Fruit fly (Drosophila melanogaster) ovary, adult (tissue): Measurements from ENCODE around the gene Kcmf1.

Source experiments
- CG17801 ChIP-seq: fragments of 200-800 bp; optimal IDR thresholded peaks from 2 replicates; lab custom pipeline; 2019; ENCODE audit warnings: missing biosample characterization, mild to moderate bottlenecking, missing genetic modification characterization, moderate library complexity; ENCODE audit not compliant: partially characterized antibody

Kcmf1 gene

dm6 chr3R:9002542-9002941, 12.2 kb downstream of the Kcmf1 start:
- TF ChIP-seq CG17801: no peak

- TF ChIP-seq CG17801: no peak
These were observed 12.9 kb downstream of the Kcmf1 start for dm6 chr3R:9001720-9002240.

dm6 chr3R:8998243-8998642, 16.5 kb downstream of the Kcmf1 start:
- no peak for TF ChIP-seq CG17801

dm6 chr3R:8997397-8997796, 17.3 kb downstream of the Kcmf1 start, which contains the start of gene CG11977:
Gene CG11977, plus strand, starts transcription at chr3R:8997697.
- TF ChIP-seq CG17801: no peak

dm6 chr3R:8992928-8993579, 21.7 kb downstream of the Kcmf1 start, which contains the start of gene CG11975:
Gene CG11975, plus strand, starts transcription at chr3R:8993253.
- peak; percentile 75 for TF ChIP-seq CG17801

dm6 chr3R:8984602-8985074, 30.1 kb downstream of the Kcmf1 start, which contains the start of gene CG11970:
Gene CG11970, plus strand, starts transcription at chr3R:8984718.
- TF ChIP-seq CG17801: peak; percentile 47

dm6 chr3R:8984141-8984540, 30.6 kb downstream of the Kcmf1 start, which contains the start of gene RagA-B:
Gene RagA-B, minus strand, starts transcription at chr3R:8984315.
- no peak for TF ChIP-seq CG17801

- TF ChIP-seq CG17801: no peak
These were observed 33.3 kb downstream of the Kcmf1 start for dm6 chr3R:8981209-8981996.

- peak; percentile 72 for TF ChIP-seq CG17801
These were observed 33.9 kb downstream of the Kcmf1 start, which contains the start of gene CAHbeta for dm6 chr3R:8980776-8981165. Gene CAHbeta, plus strand, starts transcription at chr3R:8980860.

- TF ChIP-seq CG17801: no peak
These were observed 34.6 kb downstream of the Kcmf1 start for dm6 chr3R:8979850-8980775.

- TF ChIP-seq CG17801: no peak
These were observed 35.9 kb downstream of the Kcmf1 start for dm6 chr3R:8978768-8979167.

- TF ChIP-seq CG17801: no peak
These were observed 38.6 kb downstream of the Kcmf1 start for dm6 chr3R:8976073-8976593.

- no peak for TF ChIP-seq CG17801
These were observed 42.9 kb downstream of the Kcmf1 start for dm6 chr3R:8971794-8972193.

- no peak for TF ChIP-seq CG17801
These were observed 44.0 kb downstream of the Kcmf1 start for dm6 chr3R:8970707-8971106.

dm6 chr3R:8969926-8970306, 44.8 kb downstream of the Kcmf1 start:
- no peak for TF ChIP-seq CG17801
